Fruit fly (Drosophila melanogaster) whole organism, adult: ENCODE measurements around the gene Rai1.

Experiments used
- CG11617 ChIP-seq: fragments of 200-800 bp; sonication (Bioruptor generic); optimal IDR thresholded peaks from 2 replicates; lab custom pipeline; 2017; ENCODE audit warnings: mild to moderate bottlenecking, missing biosample characterization, missing genetic modification reagents, missing genetic modification characterization
- CG12768 ChIP-seq: fragments of 200-800 bp; sonication (Bioruptor generic); optimal IDR thresholded peaks from 2 replicates; lab custom pipeline; 2017; ENCODE audit warnings: missing biosample characterization, missing genetic modification characterization, mild to moderate bottlenecking, moderate library complexity, missing genetic modification reagents
- CG14711 ChIP-seq: fragments of 200-800 bp; sonication (Bioruptor generic); optimal IDR thresholded peaks from 2 replicates; lab custom pipeline; 2018; ENCODE audit warnings: missing biosample characterization, mild to moderate bottlenecking, missing genetic modification characterization, moderate library complexity
- CG1620 ChIP-seq: fragments of 200-800 bp; sonication (Bioruptor generic); optimal IDR thresholded peaks from 2 replicates; lab custom pipeline; 2016; ENCODE audit warnings: missing biosample characterization, missing genetic modification characterization
- CG33017 ChIP-seq: fragments of 200-800 bp; sonication (Bioruptor generic); optimal IDR thresholded peaks from 2 replicates; lab custom pipeline; 2018; ENCODE audit warnings: missing biosample characterization, mild to moderate bottlenecking, missing genetic modification characterization, moderate library complexity
- CG5204 ChIP-seq: fragments of 200-800 bp; sonication (Bioruptor generic); optimal IDR thresholded peaks from 2 replicates; lab custom pipeline; 2016; ENCODE audit warnings: missing biosample characterization, missing genetic modification characterization
- CG7045 ChIP-seq: fragments of 200-800 bp; sonication (Bioruptor generic); optimal IDR thresholded peaks from 2 replicates; lab custom pipeline; 2017; ENCODE audit warnings: missing biosample characterization, mild to moderate bottlenecking, missing genetic modification characterization
- CG7101 ChIP-seq: fragments of 200-800 bp; sonication (Bioruptor generic); optimal IDR thresholded peaks from 2 replicates; lab custom pipeline; 2018; ENCODE audit warnings: missing biosample characterization, mild to moderate bottlenecking, missing genetic modification characterization, moderate library complexity
- Clk ChIP-seq: fragments of 200-800 bp; sonication (Bioruptor generic); optimal IDR thresholded peaks from 2 replicates; lab custom pipeline; 2017; ENCODE audit warnings: missing biosample characterization, missing genetic modification characterization
- Crg-1 ChIP-seq: fragments of 200-800 bp; sonication (Bioruptor generic); optimal IDR thresholded peaks from 2 replicates; lab custom pipeline; 2016; ENCODE audit warnings: missing biosample characterization, missing genetic modification characterization
- Hr96 ChIP-seq: fragments of 200-800 bp; sonication (Bioruptor generic); optimal IDR thresholded peaks from 2 replicates; lab custom pipeline; 2016; ENCODE audit warnings: missing biosample characterization, missing genetic modification characterization
- Mnt ChIP-seq: fragments of 200-800 bp; sonication (Bioruptor generic); optimal IDR thresholded peaks from 2 replicates; lab custom pipeline; 2016; ENCODE audit warnings: missing biosample characterization, mild to moderate bottlenecking, missing genetic modification characterization
- bab1 ChIP-seq: fragments of 200-800 bp; sonication (Bioruptor generic); optimal IDR thresholded peaks from 3 replicates; lab custom pipeline; 2019; ENCODE audit warnings: missing biosample characterization, mild to moderate bottlenecking, missing genetic modification characterization, moderate library complexity
- cic ChIP-seq: fragments of 200-800 bp; sonication (Bioruptor generic); optimal IDR thresholded peaks from 2 replicates; lab custom pipeline; 2017; ENCODE audit warnings: missing biosample characterization, mild to moderate bottlenecking, missing genetic modification characterization, moderate library complexity
- cnc ChIP-seq, 2 experiments: fragments of >200 bp; optimal IDR thresholded peaks; 2 replicates each; lab custom pipeline; 2017
- kay ChIP-seq: fragments of 200-800 bp; sonication (Bioruptor generic); peaks from one replicate; lab custom pipeline; 2016; ENCODE audit warnings: missing biosample characterization, missing genetic modification characterization, borderline replicate concordance
- ovo ChIP-seq: fragments of 200-800 bp; sonication (Bioruptor generic); optimal IDR thresholded peaks from 2 replicates; lab custom pipeline; 2016; ENCODE audit warnings: missing biosample characterization, missing genetic modification characterization
- pad ChIP-seq: fragments of 200-800 bp; sonication (Bioruptor generic); optimal IDR thresholded peaks from 3 replicates; lab custom pipeline; 2017; ENCODE audit warnings: missing biosample characterization, missing genetic modification characterization, mild to moderate bottlenecking, moderate library complexity, missing genetic modification reagents
- tj ChIP-seq: fragments of 200-800 bp; sonication (Bioruptor generic); optimal IDR thresholded peaks from 3 replicates; lab custom pipeline; 2017; ENCODE audit warnings: missing biosample characterization, mild to moderate bottlenecking, missing genetic modification characterization, moderate library complexity
- toe ChIP-seq: fragments of 200-800 bp; sonication (Bioruptor generic); optimal IDR thresholded peaks from 2 replicates; lab custom pipeline; 2016; ENCODE audit warnings: missing biosample characterization, missing genetic modification characterization

Rai1 gene

dm6 chrX:16814351-16814750 is 11.2 kb upstream of the Rai1 start:
- TF ChIP-seq pad (GFP tag; lab: Kevin White, UChicago) (no peak), Clk (GFP tag; lab: Kevin White, UChicago) (no peak), cnc (optimal IDR thresholded peaks at IDR 0.05; lab: Kevin White, UChicago) (no peak), CG33017 (no peak), bab1 (peak; percentile 27), CG12768 (GFP tag; lab: Kevin White, UChicago) (no peak), toe (GFP tag; lab: Kevin White, UChicago) (no peak)

DNA sequence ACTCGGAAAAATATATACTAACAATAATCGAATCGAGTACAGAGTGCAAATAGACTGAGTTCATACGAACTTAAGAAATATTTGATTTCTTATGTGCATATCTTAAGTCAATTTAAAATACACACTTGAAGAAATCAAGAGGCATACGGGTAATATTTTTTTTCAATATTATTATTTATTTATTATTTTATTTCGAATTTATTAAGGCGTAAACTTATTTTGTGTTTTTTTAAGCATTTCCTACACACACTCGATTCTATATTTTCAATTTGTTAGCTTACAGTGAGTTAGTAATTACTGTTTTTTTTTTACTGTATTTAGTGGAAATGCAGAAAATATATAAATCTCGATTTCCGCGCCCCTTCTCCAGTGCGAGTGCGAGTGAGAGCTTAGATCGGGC is 10.1 kb upstream of the Rai1 start:
- no peak for TF ChIP-seq Mnt (GFP tag; lab: Kevin White, UChicago)
- TF ChIP-seq kay: no peak
- no peak for TF ChIP-seq CG7101 (tag; lab: Kevin White, UChicago)
- TF ChIP-seq ovo (GFP tag; lab: Kevin White, UChicago): no peak
- no peak for TF ChIP-seq cic
- peak; percentile 5 for TF ChIP-seq bab1
- no peak for TF ChIP-seq CG7045 (GFP tag; lab: Kevin White, UChicago)

- TF ChIP-seq Mnt (GFP tag; lab: Kevin White, UChicago) (no peak), CG7101 (tag; lab: Kevin White, UChicago) (peak; percentile 14)
Observed at dm6 chrX:16811213-16811749, 8.1 kb upstream of the Rai1 start, which contains the start of gene CG4829. Gene CG4829 (plus strand): TSS chrX:16811699.

DNA sequence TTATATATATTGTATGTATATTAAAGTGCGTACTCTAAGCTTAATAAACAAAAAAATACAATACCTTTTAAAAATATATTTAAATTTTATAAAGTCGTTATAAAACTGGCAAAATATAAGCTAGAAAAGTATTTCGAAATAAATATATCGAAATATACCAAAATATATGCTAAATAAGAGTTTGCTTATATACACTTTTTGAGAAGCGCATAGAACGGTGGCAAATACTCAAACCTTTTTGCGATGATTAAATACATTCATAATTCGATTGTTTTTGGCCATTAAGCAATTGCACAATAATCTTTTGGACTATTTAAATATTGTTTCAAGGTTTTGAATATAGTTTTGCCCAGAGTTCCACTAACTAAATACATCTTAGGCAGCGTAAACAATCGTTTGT is 5.9 kb upstream of the Rai1 start:
- no peak for TF ChIP-seq CG7101 (tag; lab: Kevin White, UChicago)
- no peak for TF ChIP-seq CG14711 (tag; lab: Kevin White, UChicago)
- no peak for TF ChIP-seq CG5204 (GFP tag; lab: Kevin White, UChicago)
- TF ChIP-seq Clk (GFP tag; lab: Kevin White, UChicago): no peak
- TF ChIP-seq Mnt (GFP tag; lab: Kevin White, UChicago): no peak
- no peak for TF ChIP-seq cic
- TF ChIP-seq CG33017: no peak
- TF ChIP-seq pad (GFP tag; lab: Kevin White, UChicago): no peak
- TF ChIP-seq cnc (optimal IDR thresholded peaks at IDR 0.05; lab: Kevin White, UChicago): no peak
- no peak for TF ChIP-seq CG12768 (GFP tag; lab: Kevin White, UChicago)
- TF ChIP-seq toe (GFP tag; lab: Kevin White, UChicago): no peak
- no peak for TF ChIP-seq ovo (GFP tag; lab: Kevin White, UChicago)
- no peak for TF ChIP-seq bab1
- no peak for TF ChIP-seq CG1620 (GFP tag; lab: Kevin White, UChicago)

DNA sequence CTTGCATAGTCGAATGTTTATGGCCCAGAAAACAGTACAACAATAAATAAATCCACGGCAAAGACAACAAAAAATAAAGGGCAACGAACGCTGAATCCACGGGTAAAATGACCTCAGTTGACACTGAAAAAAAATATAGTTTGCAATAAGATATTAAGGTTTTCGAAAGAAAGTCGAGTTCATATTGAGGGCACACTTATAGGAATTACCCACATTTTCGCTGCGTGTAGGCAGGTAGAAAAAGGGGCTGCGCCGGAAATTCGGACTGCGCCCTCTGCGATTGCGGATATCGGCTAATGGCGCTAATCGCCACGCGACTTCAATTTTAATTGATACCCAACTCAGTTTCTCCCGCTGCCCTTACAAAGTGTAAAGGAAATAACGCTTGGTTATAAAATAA is 5.5 kb upstream of the Rai1 start:
- TF ChIP-seq Clk (GFP tag; lab: Kevin White, UChicago): no peak
- no peak for TF ChIP-seq cnc (optimal IDR thresholded peaks at IDR 0.05; lab: Kevin White, UChicago)
- no peak for TF ChIP-seq CG1620 (GFP tag; lab: Kevin White, UChicago)
- TF ChIP-seq cic: no peak
- no peak for TF ChIP-seq CG12768 (GFP tag; lab: Kevin White, UChicago)
- TF ChIP-seq ovo (GFP tag; lab: Kevin White, UChicago): no peak
- no peak for TF ChIP-seq Crg-1
- TF ChIP-seq CG14711 (tag; lab: Kevin White, UChicago): no peak
- TF ChIP-seq CG33017: no peak
- TF ChIP-seq CG11617 (GFP tag; lab: Kevin White, UChicago): no peak
- TF ChIP-seq Hr96: no peak
- no peak for TF ChIP-seq bab1
- TF ChIP-seq CG5204 (GFP tag; lab: Kevin White, UChicago): no peak
- no peak for TF ChIP-seq CG7101 (tag; lab: Kevin White, UChicago)
- TF ChIP-seq toe (GFP tag; lab: Kevin White, UChicago): no peak
- no peak for TF ChIP-seq CG7045 (GFP tag; lab: Kevin White, UChicago)
- no peak for TF ChIP-seq Mnt (GFP tag; lab: Kevin White, UChicago)
- TF ChIP-seq kay: no peak
- no peak for TF ChIP-seq pad (GFP tag; lab: Kevin White, UChicago)

- TF ChIP-seq CG7101 (tag; lab: Kevin White, UChicago) (no peak), CG11617 (GFP tag; lab: Kevin White, UChicago) (no peak), toe (GFP tag; lab: Kevin White, UChicago) (no peak), CG14711 (tag; lab: Kevin White, UChicago) (no peak)
Observed at dm6 chrX:16805768-16806167, 2.6 kb upstream of the Rai1 start, which contains the start of gene ppk28. Gene ppk28 (plus strand): TSS chrX:16806068.

DNA sequence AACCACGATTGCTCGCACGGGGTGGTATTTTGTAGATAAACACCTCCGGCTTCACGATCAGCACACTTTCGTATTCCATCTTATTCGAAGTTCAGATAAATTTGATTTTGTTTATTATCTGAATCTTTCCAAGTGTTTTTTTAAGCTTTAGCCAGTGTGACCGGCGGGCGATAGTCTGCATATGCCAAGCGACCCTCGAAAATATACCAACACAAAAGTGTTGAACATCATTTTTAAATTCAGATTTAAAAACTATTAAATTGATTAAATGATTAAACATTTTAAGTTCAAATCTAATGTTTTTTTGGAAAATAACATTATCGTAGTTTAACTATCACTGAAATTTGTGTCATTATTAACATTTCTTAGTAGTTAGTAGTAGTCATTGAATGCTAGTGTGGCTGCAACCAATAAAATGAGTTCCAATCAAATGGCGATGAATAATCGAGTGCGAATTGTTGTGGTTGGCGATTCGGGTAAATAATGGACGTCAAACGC is 2.6 kb downstream of the Rai1 start, which contains the start of the genes CG9132 and CG4789:
Gene CG9132, minus strand, starts transcription at position 181 of the 498 bp plus-strand sequence.
Gene CG4789, plus strand, starts transcription at position 401 of the 498 bp plus-strand sequence.
- TF ChIP-seq CG11617 (GFP tag; lab: Kevin White, UChicago) (no peak), Hr96 (no peak), ovo (GFP tag; lab: Kevin White, UChicago) (no peak)

dm6 chrX:16799914-16800313 is 3.2 kb downstream of the Rai1 start:
- TF ChIP-seq bab1 (peak; percentile 18), Mnt (GFP tag; lab: Kevin White, UChicago) (peak; percentile 17), cnc (optimal IDR thresholded peaks at IDR 0.05; lab: Kevin White, UChicago) (no peak), CG7101 (tag; lab: Kevin White, UChicago) (peak; percentile 4), Clk (GFP tag; lab: Kevin White, UChicago) (no peak), ovo (GFP tag; lab: Kevin White, UChicago) (no peak), Crg-1 (no peak), tj (peak; percentile 1)
